Worm (Caenorhabditis elegans) whole organism, late embryonic: ENCODE measurements around the gene F18A12.7.

Experiments used
- dmd-4 ChIP-seq: sonication (generic microtip); optimal IDR thresholded peaks from 2 replicates; lab custom pipeline; 2016; ENCODE audit warnings: borderline replicate concordance, missing genetic modification characterization, missing compliant biosample characterization
- fkh-10 ChIP-seq: fragments of 150-350 bp; optimal IDR thresholded peaks from 2 replicates; lab custom pipeline; 2014; ENCODE audit warnings: missing biosample characterization, missing genetic modification reagents, missing genetic modification characterization
- gmeb-2 ChIP-seq: sonication (generic microtip); optimal IDR thresholded peaks from 2 replicates; lab custom pipeline; 2016; ENCODE audit warnings: missing genetic modification characterization, inconsistent platforms, missing compliant biosample characterization
- hlh-6 ChIP-seq: sonication (generic microtip); optimal IDR thresholded peaks from 2 replicates; lab custom pipeline; 2016; ENCODE audit warnings: missing genotype, missing genetic modification characterization, missing compliant biosample characterization
- lin-11 ChIP-seq: fragments of 200-800 bp; sonication (Bioruptor generic); optimal IDR thresholded peaks from 2 replicates; lab custom pipeline; 2018; ENCODE audit warnings: mild to moderate bottlenecking, missing genetic modification characterization, missing compliant biosample characterization
- nfya-1 ChIP-seq: sonication (generic microtip); optimal IDR thresholded peaks from 2 replicates; lab custom pipeline; 2017; ENCODE audit warnings: missing genetic modification characterization, mild to moderate bottlenecking, missing compliant biosample characterization, antibody characterized with exemption, moderate library complexity
- nhr-11 ChIP-seq: fragments of 150-350 bp; optimal IDR thresholded peaks from 2 replicates; lab custom pipeline; 2014; ENCODE audit warnings: missing biosample characterization, missing genetic modification characterization
- unc-42 ChIP-seq: sonication (generic microtip); optimal IDR thresholded peaks from 2 replicates; lab custom pipeline; 2016; ENCODE audit warnings: missing genotype, missing genetic modification characterization, missing compliant biosample characterization
- unc-55 ChIP-seq: sonication (generic microtip); optimal IDR thresholded peaks from 2 replicates; lab custom pipeline; 2017; ENCODE audit warnings: missing biosample characterization, missing genetic modification reagents, missing genetic modification characterization
- unc-86 ChIP-seq: sonication (generic microtip); optimal IDR thresholded peaks from 2 replicates; lab custom pipeline; 2016; ENCODE audit warnings: missing genetic modification characterization, missing compliant biosample characterization

DNA sequence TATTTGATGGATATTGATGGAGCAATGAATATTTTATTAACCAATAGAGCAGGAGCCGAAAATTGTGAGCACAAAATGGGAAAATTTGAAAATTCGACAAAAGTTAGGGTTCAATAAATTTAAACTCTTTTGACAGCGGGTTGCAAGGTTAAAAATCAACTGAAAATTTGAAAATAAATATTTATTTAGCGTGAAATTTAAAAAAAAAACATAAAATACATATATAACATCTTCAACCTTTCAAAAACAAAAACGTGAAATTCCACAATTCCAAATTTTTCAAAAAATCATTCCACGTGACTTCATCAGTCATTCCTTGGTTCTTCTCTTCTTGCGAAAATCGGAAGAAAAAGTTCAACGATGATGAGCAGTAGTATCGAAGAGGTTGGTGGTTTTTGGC lies 15.1 kb upstream of the F18A12.7 start, which contains the start of gene C16C8.18:
- TF ChIP-seq unc-55 (GFP tag; lab: Kevin White, UChicago): no peak
- no peak for TF ChIP-seq nhr-11 (tag; lab: Kevin White, UChicago)
- TF ChIP-seq unc-86 (tag; lab: Kevin White, UChicago): no peak
- no peak for TF ChIP-seq lin-11 (tag; lab: Kevin White, UChicago)
- no peak for TF ChIP-seq fkh-10 (GFP tag; lab: Kevin White, UChicago)
- no peak for TF ChIP-seq dmd-4
- TF ChIP-seq nfya-1 (tag; lab: Kevin White, UChicago): no peak
- TF ChIP-seq hlh-6 (tag; lab: Kevin White, UChicago): no peak
- no peak for TF ChIP-seq unc-42 (tag; lab: Kevin White, UChicago)
- TF ChIP-seq gmeb-2 (tag; lab: Kevin White, UChicago): no peak
